Worm (Caenorhabditis elegans): ENCODE measurements around the gene prdx-3.

DNA sequence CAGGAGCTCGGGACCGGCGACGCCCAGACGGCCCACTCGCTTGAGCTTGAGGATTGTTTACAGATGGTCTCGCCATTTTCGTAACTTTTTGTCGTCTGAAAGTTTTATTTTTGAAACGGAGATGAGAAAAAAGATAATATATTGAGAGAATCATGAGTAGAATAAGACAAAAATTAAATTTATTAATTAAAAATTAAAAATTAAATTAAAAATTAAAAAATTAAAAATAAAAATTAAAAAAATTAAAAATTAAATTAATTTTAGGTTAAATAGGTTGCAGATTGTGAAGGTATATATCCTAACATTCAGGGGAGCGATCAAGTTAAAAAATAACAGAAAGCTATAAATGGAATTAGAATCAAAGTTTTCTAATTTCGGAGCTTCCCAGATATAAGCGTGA, 27.5 kb upstream of the prdx-3 start, which contains the start of gene B0284.3:
- TF ChIP-seq ama-1 (optimal IDR thresholded peaks at IDR 0.05) (no peak), ets-7 (tag; optimal IDR thresholded peaks at IDR 0.05) (no peak), F13C5.2 (tag; optimal IDR thresholded peaks at IDR 0.05) (no peak), tra-4 (tag; optimal IDR thresholded peaks at IDR 0.05) (no peak), hmbx-1 (tag; optimal IDR thresholded peaks at IDR 0.05) (no peak)

All from whole organism, early embryonic.